Fruit fly (Drosophila melanogaster): ENCODE results near the gene peg.

Gene peg

dm6 chr3R:21023902-21024541, at the start of gene peg:
Gene peg (minus strand): TSS chr3R:21024163.
- TF ChIP-seq CG8478 (optimal IDR thresholded peaks at IDR 0.05) (no peak), CTCF (optimal IDR thresholded peaks at IDR 0.05) (no peak)

DNA sequence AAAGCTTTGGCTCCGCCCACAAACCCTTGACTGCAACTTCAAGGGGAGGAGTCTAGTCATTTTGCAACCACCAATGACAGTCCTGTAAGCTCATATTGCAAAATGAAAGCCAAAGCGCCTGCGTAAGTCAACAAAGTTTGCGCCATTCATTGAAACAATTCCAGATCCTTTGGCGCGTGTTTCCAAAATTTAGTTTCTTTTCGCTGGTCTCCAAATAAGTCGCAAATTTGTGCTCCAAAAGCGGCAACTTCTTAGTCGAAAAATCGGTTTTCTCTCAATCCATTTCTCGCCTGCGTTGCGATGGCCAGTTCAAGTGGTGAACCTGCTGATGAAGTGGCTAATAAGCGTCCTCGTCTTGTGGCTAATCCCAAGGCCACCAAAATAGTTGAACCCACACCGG, 49.7 kb upstream of the peg start, which contains the start of gene dmrt93B:
Gene dmrt93B (plus strand): TSS at position 301 of the 400 bp plus-strand sequence.
- TF ChIP-seq CG8478 (optimal IDR thresholded peaks at IDR 0.05) (no peak), CTCF (optimal IDR thresholded peaks at IDR 0.05) (no peak)

- TF ChIP-seq CG8478 (optimal IDR thresholded peaks at IDR 0.05) (no peak), CTCF (optimal IDR thresholded peaks at IDR 0.05) (peak; percentile 30 to 49)
These were observed 49.2 kb upstream of the peg start, which contains the start of gene r-l for dm6 chr3R:21073141-21073540. Gene r-l (minus strand): TSS chr3R:21073319.

DNA sequence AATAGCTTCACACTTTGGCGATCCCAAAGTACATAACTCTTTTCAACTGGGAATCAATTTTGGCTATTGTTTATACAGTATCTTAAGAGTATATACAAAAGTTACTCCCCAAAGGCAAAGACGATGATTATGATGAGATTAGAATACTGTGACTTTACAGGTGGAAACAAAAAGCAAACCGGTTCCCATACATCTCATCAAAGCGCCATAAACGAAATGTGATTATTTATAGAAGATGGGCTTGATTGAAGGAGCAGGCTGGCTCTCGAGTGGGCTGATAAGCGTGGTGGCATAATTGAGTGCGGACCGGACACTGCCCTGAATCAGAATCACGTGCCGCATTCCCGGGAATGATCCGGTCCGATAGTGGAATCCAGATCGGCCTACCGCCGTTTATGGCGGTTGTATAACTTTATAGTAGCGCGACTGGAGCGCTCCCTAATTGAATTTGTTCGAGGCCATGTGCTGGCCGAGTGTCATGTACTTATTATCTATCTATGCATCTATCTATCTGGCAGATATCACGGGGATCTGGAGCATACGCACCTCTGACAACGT, 48.1 kb upstream of the peg start:
- TF ChIP-seq CTCF (optimal IDR thresholded peaks at IDR 0.05) (no peak), CG8478 (optimal IDR thresholded peaks at IDR 0.05) (no peak)

- TF ChIP-seq CG8478 (optimal IDR thresholded peaks at IDR 0.05) (no peak), CTCF (optimal IDR thresholded peaks at IDR 0.05) (no peak)
These were observed 47.3 kb upstream of the peg start for dm6 chr3R:21071312-21071711.

dm6 chr3R:21069742-21070141, 45.8 kb upstream of the peg start:
- TF ChIP-seq CG8478 (optimal IDR thresholded peaks at IDR 0.05) = no peak
- peak in 1 of 2 experiments; percentile 2 for TF ChIP-seq CTCF (optimal IDR thresholded peaks at IDR 0.05)

DNA sequence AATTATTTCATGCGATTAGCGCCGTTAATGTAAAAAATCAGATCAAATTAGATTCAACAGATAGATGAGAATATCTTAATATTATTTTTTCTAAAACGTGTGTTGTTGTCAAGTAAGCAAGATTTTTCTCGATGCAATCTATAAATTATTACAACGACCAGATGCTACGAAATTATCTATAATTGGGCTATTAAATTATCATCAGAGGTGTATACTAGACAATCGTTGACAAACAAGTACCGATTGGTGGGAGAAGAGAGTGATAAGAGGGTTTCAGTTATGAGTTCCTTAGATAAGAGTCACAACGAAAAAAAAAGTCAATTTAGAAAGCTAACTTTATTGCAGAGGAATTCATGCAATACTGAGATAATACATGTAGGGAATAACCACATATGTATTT, 43.6 kb upstream of the peg start:
- TF ChIP-seq CG8478 (optimal IDR thresholded peaks at IDR 0.05) = no peak

DNA sequence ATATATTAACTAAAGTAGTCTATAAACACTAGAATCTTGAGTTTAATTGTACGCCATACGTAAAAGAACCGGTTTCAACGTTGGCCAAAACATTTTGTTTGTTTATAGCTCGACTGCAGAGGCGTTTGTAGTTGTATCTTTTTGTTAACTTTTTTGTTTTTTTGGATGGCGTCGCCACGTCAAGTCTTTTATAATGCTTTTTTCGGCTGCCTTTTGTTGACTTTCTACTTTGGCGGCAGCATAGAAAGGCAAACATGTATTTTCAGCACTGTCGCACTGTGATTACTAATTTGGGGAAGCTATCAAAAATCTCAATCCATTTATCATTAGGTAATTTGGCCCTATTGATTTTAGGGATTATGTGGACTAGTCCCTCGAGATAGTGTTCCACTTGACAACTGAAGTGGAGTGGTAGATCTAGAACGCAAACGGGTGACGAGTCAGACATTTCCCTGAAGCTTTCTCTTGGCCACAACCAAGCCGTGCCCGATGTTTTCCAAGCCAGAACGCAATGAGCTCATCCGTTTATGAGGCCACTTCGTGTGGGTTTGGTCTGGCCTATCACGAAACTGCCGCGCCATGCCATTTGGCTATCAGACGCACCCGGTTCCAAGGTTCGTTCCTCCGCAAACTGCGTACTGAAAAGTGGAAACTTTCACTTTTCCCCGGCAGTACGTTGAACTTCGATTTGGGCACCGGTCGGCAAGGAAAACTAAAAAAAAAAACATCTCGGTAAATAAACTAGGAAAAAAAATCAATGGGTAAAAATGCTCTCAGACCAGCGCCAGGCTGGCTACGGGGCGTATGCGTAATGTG, 42.7 kb upstream of the peg start:
- TF ChIP-seq CTCF (optimal IDR thresholded peaks at IDR 0.05) = no peak
- TF ChIP-seq CG8478 (optimal IDR thresholded peaks at IDR 0.05) = no peak

- TF ChIP-seq CG8478 (optimal IDR thresholded peaks at IDR 0.05) = no peak
- TF ChIP-seq CTCF (optimal IDR thresholded peaks at IDR 0.05) = no peak
These were observed 41.7 kb upstream of the peg start for dm6 chr3R:21065696-21066080.

DNA sequence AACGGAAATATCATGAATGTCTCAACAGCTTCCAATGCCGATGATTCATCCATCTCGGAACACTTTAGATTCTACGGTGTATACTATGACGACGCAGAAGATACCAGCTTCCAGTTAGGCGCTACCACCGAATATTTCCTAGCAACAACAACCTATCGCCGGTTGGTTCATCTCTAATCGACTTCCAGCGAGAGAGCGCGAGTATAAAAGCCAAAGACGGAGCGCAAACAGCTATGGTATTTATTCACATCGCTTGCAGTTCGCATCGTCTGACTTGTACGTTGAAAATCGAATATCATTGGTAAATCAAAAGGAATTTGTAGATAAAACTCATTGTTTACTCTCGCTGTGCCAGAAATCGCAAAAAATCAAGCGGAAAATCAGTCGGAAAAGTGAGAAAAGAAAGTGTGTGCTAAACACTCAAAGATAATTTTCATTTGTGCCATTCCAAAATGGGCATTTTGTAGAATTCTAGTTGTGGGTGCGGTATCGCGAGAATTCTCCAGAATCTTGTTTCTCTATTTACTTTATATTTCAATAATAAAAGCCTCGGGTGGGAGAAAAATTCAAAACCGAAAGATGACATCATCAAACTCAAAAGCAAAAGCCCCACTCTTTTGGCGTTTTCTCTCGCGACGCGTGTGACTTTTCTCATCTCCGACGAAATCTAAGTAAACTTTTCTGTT, 41.2 kb upstream of the peg start, which contains the start of gene AnxB9:
Gene AnxB9 (plus strand): TSS at position 232 of the 686 bp plus-strand sequence.
- TF ChIP-seq CG8478 (optimal IDR thresholded peaks at IDR 0.05) (no peak), CTCF (optimal IDR thresholded peaks at IDR 0.05) (peak in 1 of 2 experiments; percentile 22)

dm6 chr3R:21064000-21064924, 40.3 kb upstream of the peg start, which contains the start of gene Cortactin:
Gene Cortactin (minus strand): TSS chr3R:21064471.
- TF ChIP-seq CTCF (optimal IDR thresholded peaks at IDR 0.05) (peak in 1 of 2 experiments; percentile 47), CG8478 (optimal IDR thresholded peaks at IDR 0.05) (no peak)

DNA sequence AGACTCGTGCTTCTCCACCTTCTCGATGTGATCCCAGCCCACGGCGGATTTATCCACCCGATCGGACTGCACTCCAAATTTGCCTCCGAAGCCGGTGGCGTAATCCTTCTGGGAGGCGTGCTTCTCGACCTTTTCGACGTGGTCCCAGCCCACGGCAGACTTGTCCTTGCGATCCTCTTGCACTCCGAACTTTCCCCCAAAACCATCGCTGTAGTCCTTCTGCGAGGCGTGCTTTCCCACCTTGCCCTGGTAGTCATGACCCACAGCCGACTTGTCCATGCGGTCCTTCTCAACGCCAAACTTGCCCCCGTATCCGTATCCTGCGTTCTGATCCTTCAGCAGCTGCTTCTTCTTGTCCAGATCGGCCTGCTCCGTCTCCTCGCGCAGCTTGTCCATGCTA, 39.5 kb upstream of the peg start:
- TF ChIP-seq CTCF (optimal IDR thresholded peaks at IDR 0.05) (no peak), CG8478 (optimal IDR thresholded peaks at IDR 0.05) (no peak)

- no peak for TF ChIP-seq CG8478 (optimal IDR thresholded peaks at IDR 0.05)
- peak; percentile 5 to 35 for TF ChIP-seq CTCF (optimal IDR thresholded peaks at IDR 0.05)
These were observed 36.7 kb upstream of the peg start, which contains the start of gene Mvl for dm6 chr3R:21060430-21061245. Gene Mvl (minus strand): TSS chr3R:21060800.

All from S2 (cell line).